Fruit fly (Drosophila melanogaster) S2 (cell line): ENCODE data around the gene CG34280.
A peak's percentile ranks its signal among the peaks of the same experiment; 100 is the strongest.

Experiments used
- CG8478 ChIP-seq: fragments of >200 bp; optimal IDR thresholded peaks from 2 replicates; lab custom pipeline; 2018
- CTCF ChIP-seq, 2 experiments: fragments of >200 bp; optimal IDR thresholded peaks; 2 replicates each; lab custom pipeline; 2018

CG34280 gene

dm6 chr3R:17403618-17404017 lies at the start of gene CG34280:
CG34280 (minus strand) TSS chr3R:17403718.
- TF ChIP-seq CTCF (optimal IDR thresholded peaks at IDR 0.05; lab: Kevin White, UChicago) (no peak), CG8478 (lab: Kevin White, UChicago) (no peak)

- TF ChIP-seq CG8478 (lab: Kevin White, UChicago) (no peak), CTCF (optimal IDR thresholded peaks at IDR 0.05; lab: Kevin White, UChicago) (peak; percentile 84 to 91)
These were observed 45.9 kb upstream of the CG34280 start for dm6 chr3R:17449402-17449801.

DNA sequence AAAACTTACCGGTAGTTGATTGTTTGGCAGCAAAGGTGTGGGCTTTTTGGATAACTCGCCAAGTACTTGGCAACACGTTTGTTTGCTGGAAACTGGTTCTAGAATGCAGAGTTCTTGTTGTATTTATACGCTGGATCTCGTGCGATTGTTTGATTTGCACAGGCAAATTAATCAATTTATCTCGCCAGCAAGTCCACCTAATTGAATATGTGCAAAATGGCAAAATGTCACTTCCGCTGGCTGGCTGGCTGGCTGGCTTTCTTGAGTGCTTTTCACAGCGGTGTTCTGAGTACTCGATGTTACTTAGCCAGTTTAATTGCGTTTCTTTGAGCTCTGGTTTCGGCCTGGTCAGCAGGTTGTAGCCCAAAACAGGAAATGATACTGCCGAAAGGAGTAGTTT lies 45.2 kb upstream of the CG34280 start, which contains the start of gene Eh:
Gene Eh (minus strand): TSS at position 101 of the 400 bp plus-strand sequence.
- TF ChIP-seq CTCF (optimal IDR thresholded peaks at IDR 0.05; lab: Kevin White, UChicago) (no peak), CG8478 (lab: Kevin White, UChicago) (no peak)

DNA sequence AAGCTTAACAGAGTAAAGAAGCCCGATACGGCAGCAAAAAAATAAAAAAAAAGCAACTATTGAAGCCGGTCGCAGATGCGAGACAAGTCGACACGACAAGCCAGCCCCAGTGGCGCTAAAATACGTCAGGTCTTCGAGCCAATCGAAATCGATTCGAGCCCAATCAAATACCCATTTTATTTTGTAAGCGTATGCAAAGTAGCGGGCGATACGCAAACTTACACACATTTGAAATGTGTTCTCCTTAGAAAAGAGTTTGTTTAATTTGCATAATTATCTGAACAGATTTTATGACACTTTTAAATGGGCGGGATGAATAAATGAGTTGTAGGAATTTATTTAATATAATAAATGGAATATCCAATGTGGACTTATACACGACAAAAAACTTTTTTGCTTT lies 44.1 kb upstream of the CG34280 start:
- TF ChIP-seq CG8478 (lab: Kevin White, UChicago), result no peak

DNA sequence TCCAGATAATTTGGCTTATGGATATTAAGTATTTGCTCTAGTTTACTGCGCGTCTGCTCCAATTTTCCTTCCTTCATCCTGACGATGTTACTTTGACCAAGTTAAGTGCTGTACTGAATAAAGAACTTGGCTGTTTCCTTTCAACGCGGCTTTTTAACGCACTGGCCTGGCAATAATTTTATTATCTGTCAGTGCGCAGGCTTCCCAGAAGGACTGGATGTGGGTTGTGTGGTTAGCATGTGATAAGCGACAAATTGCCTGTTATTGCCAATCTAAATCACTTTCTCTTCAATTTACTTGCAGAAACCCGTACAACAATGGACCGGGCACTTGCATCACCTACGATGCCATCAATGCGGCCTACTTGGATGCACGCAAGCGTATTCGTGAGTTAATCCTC lies 37.1 kb upstream of the CG34280 start, which contains the start of gene CG14331:
Gene CG14331 (minus strand): TSS at position 101 of the 400 bp plus-strand sequence.
- TF ChIP-seq CG8478 (lab: Kevin White, UChicago) (no peak), CTCF (optimal IDR thresholded peaks at IDR 0.05; lab: Kevin White, UChicago) (no peak)

dm6 chr3R:17434330-17434729 lies 30.8 kb upstream of the CG34280 start, which contains the start of gene CG44090:
CG44090 (minus strand) TSS chr3R:17434430.
- TF ChIP-seq CTCF (optimal IDR thresholded peaks at IDR 0.05; lab: Kevin White, UChicago) (no peak), CG8478 (lab: Kevin White, UChicago) (no peak)

dm6 chr3R:17433117-17433516 lies 29.6 kb upstream of the CG34280 start:
- no peak for TF ChIP-seq CTCF (optimal IDR thresholded peaks at IDR 0.05; lab: Kevin White, UChicago)
- no peak for TF ChIP-seq CG8478 (lab: Kevin White, UChicago)

- TF ChIP-seq CTCF (optimal IDR thresholded peaks at IDR 0.05; lab: Kevin White, UChicago), result no peak
- no peak for TF ChIP-seq CG8478 (lab: Kevin White, UChicago)
These were observed 27.0 kb upstream of the CG34280 start for dm6 chr3R:17430481-17430880.

dm6 chr3R:17426265-17426664 lies 22.7 kb upstream of the CG34280 start:
- TF ChIP-seq CG8478 (lab: Kevin White, UChicago) (no peak), CTCF (optimal IDR thresholded peaks at IDR 0.05; lab: Kevin White, UChicago) (no peak)

DNA sequence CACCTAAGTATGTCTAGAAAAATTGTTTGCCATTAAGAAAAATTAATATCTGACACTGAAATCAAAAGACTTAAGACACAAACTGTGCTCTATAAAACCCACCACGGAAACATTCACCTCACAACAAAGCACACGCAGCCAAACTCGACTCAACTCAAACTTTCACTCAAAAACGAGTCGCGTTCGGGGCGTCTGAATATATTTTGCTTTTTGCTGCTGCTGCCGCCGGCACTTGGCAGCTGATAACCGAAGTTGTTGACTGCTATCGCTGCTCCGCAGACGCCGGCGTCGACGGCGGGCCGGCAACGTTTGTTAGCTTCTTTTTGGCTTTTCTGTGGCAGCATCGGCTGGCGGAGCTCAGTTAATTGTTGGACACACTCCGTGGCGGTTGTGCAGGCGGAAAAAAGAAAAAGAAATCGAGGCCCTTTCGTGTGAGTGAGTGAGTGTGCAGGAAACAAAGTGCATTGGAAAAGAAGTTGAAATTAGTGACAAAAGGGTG lies 21.9 kb upstream of the CG34280 start, which contains the start of gene cysu:
Gene cysu (plus strand): TSS at position 352 of the 499 bp plus-strand sequence.
- TF ChIP-seq CG8478 (lab: Kevin White, UChicago) (no peak), CTCF (optimal IDR thresholded peaks at IDR 0.05; lab: Kevin White, UChicago) (no peak)

- TF ChIP-seq CG8478 (lab: Kevin White, UChicago) (no peak), CTCF (optimal IDR thresholded peaks at IDR 0.05; lab: Kevin White, UChicago) (no peak)
These were observed 18.6 kb upstream of the CG34280 start, which contains the start of gene CG14332 for dm6 chr3R:17422102-17422501. CG14332 (minus strand) TSS chr3R:17422202.

DNA sequence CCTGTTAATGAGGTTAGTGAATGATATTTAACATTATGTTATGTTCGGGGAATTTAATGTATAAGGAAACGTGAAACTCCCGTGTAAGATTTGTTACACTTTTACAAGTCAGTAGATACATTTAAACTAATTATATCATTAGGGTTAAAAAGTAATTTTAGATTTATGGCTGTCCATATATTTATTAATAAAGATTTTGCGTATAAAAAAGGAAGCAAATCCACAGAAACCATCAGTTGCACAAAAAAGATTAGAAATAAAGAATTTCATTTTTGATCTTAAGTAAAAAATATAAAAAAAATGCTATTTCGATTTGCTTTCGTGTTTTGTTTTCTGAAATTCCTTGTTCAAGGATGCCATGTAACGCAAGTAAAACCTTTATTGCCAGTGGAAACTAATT lies 16.8 kb upstream of the CG34280 start, which contains the start of gene CG42835:
Gene CG42835 (plus strand): TSS at position 301 of the 400 bp plus-strand sequence.
- no peak for TF ChIP-seq CTCF (optimal IDR thresholded peaks at IDR 0.05; lab: Kevin White, UChicago)
- no peak for TF ChIP-seq CG8478 (lab: Kevin White, UChicago)

dm6 chr3R:17418459-17418858 lies 14.9 kb upstream of the CG34280 start, which contains the start of gene CG42834:
CG42834 (plus strand) TSS chr3R:17418759.
- TF ChIP-seq CG8478 (lab: Kevin White, UChicago) (no peak), CTCF (optimal IDR thresholded peaks at IDR 0.05; lab: Kevin White, UChicago) (no peak)

dm6 chr3R:17417167-17417566 lies 13.6 kb upstream of the CG34280 start, which contains the start of gene CG33333:
CG33333 (plus strand) TSS chr3R:17417467.
- TF ChIP-seq CG8478 (lab: Kevin White, UChicago) (no peak), CTCF (optimal IDR thresholded peaks at IDR 0.05; lab: Kevin White, UChicago) (no peak)

- TF ChIP-seq CG8478 (lab: Kevin White, UChicago) (no peak), CTCF (optimal IDR thresholded peaks at IDR 0.05; lab: Kevin White, UChicago) (no peak)
These were observed 11.9 kb upstream of the CG34280 start, which contains the start of gene CG5866 for dm6 chr3R:17415439-17415838. CG5866 (plus strand) TSS chr3R:17415739.

DNA sequence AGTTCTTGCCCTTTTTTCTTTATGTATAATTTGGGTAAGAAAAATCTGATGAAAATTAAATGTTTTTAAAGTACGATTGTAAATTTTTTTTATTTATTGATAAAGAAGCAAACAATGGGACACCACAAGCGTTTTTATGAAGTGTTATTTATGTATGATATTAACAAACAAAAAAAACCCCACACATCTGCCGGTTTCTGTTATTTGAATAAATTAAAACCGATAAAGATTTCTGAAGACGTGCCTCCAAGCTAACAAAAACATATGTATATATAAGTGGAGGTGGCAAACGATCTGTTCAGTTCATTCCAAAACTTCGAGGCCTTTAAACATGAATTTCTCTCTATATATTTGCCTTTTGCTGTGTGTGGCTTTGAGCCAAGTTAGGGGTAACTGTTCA lies 10.1 kb upstream of the CG34280 start, which contains the start of gene CG42822:
Gene CG42822 (plus strand): TSS at position 301 of the 400 bp plus-strand sequence.
- TF ChIP-seq CTCF (optimal IDR thresholded peaks at IDR 0.05; lab: Kevin White, UChicago) (no peak), CG8478 (lab: Kevin White, UChicago) (no peak)
